Worm (Caenorhabditis elegans): ENCODE measurements around the gene abu-9.

- TF ChIP-seq pag-3 (tag; optimal IDR thresholded peaks at IDR 0.05; ENCODE audit: borderline replicate concordance): no peak
- no peak for TF ChIP-seq pqm-1 (tag; optimal IDR thresholded peaks at IDR 0.05)
- TF ChIP-seq F13H6.1 (tag; optimal IDR thresholded peaks at IDR 0.05): no peak
Observed at ce11 chrX:8371906-8372305, 50.0 kb downstream of the abu-9 start, which contains the start of gene nep-15.

Data from whole organism, late embryonic.